Worm (Caenorhabditis elegans) whole organism, young adult: ENCODE measurements around the gene mlh-1.

ENCODE experiments used
- B0035.1 ChIP-seq: sonication (generic microtip); optimal IDR thresholded peaks from 2 replicates; lab custom pipeline; 2016; ENCODE audit warnings: missing genetic modification characterization, mild to moderate bottlenecking, missing compliant biosample characterization, missing genotype, missing genetic modification reagents
- B0261.1 ChIP-seq: sonication (generic microtip); optimal IDR thresholded peaks from 2 replicates; lab custom pipeline; 2016; ENCODE audit warnings: mild to moderate bottlenecking, missing genetic modification characterization, moderate library complexity, missing compliant biosample characterization
- F37B4.10 ChIP-seq: fragments of 200-800 bp; sonication (Bioruptor generic); IDR thresholded peaks from 2 replicates; pipeline ENCODE4 v1.3.6; 2022; ENCODE audit warnings: missing genetic modification characterization, missing compliant biosample characterization
- T07F8.4 ChIP-seq: sonication (generic microtip); optimal IDR thresholded peaks from 2 replicates; lab custom pipeline; 2016; ENCODE audit warnings: mild to moderate bottlenecking, missing genetic modification characterization, moderate library complexity, missing compliant biosample characterization
- Y53G8AR.9 ChIP-seq: fragments of 200-800 bp; sonication (Bioruptor generic); conservative IDR thresholded peaks from 2 replicates; pipeline ENCODE4 v1.3.6; 2022; ENCODE audit warnings: missing genetic modification reagents, missing genetic modification characterization, missing compliant biosample characterization
- Y56A3A.18 ChIP-seq: fragments of 200-800 bp; sonication (Bioruptor generic); IDR thresholded peaks from 2 replicates; pipeline ENCODE4 v1.3.6; 2022; ENCODE audit warnings: missing genetic modification reagents, missing genetic modification characterization, missing compliant biosample characterization
- Y95B8A.8 ChIP-seq: fragments of 200-800 bp; sonication (Bioruptor generic); IDR thresholded peaks from 2 replicates; pipeline ENCODE4 v1.3.6; 2022; ENCODE audit warnings: missing genetic modification reagents, missing genetic modification characterization, missing compliant biosample characterization
- attf-3 ChIP-seq: fragments of 200-800 bp; sonication (Bioruptor generic); conservative IDR thresholded peaks from 2 replicates; pipeline ENCODE4 v1.3.6; 2022; ENCODE audit warnings: missing genetic modification reagents, missing genetic modification characterization, missing compliant biosample characterization
- attf-5 ChIP-seq: fragments of 200-800 bp; sonication (Bioruptor generic); optimal IDR thresholded peaks from 2 replicates; lab custom pipeline; 2018; ENCODE audit warnings: mild to moderate bottlenecking, missing genetic modification characterization, missing compliant biosample characterization
- attf-6 ChIP-seq: fragments of 200-800 bp; sonication (Bioruptor generic); IDR thresholded peaks from 2 replicates; pipeline ENCODE4 v1.3.6; 2022; ENCODE audit warnings: missing genetic modification reagents, missing genetic modification characterization, missing compliant biosample characterization
- bed-1 ChIP-seq: fragments of 200-800 bp; sonication (Bioruptor generic); IDR thresholded peaks from 2 replicates; pipeline ENCODE4 v1.3.6; 2022; ENCODE audit warnings: missing genetic modification reagents, missing genetic modification characterization, missing compliant biosample characterization
- cebp-1 ChIP-seq, 2 experiments: fragments of 200-800 bp in 1 of 2; sonication (Bioruptor generic) in 1 of 2; sonication (generic microtip) in 1 of 2; IDR thresholded peaks in 1 of 2; optimal IDR thresholded peaks in 1 of 2; 2 replicates each; pipeline versions ENCODE4 v1.3.6 to Lab custom; 2017 to 2022; ENCODE audit warnings: missing compliant biosample characterization in 2 of 2, missing genetic modification characterization in 2 of 2, mild to moderate bottlenecking in 1 of 2, missing genetic modification reagents in 1 of 2, moderate library complexity in 1 of 2
- cebp-2 ChIP-seq: fragments of 200-800 bp; sonication (Bioruptor generic); IDR thresholded peaks from 2 replicates; pipeline ENCODE4 v1.3.6; 2022; ENCODE audit warnings: missing genetic modification characterization, missing compliant biosample characterization
- chd-7 ChIP-seq: sonication (generic microtip); optimal IDR thresholded peaks from 2 replicates; lab custom pipeline; 2016; ENCODE audit warnings: mild to moderate bottlenecking, missing genetic modification characterization, moderate library complexity, missing compliant biosample characterization
- dox-1 ChIP-seq: fragments of 200-800 bp; sonication (Bioruptor generic); IDR thresholded peaks from 2 replicates; pipeline ENCODE4 v1.3.6; 2022; ENCODE audit warnings: missing genetic modification reagents, missing genetic modification characterization, missing compliant biosample characterization
- ekl-4 ChIP-seq: fragments of 200-800 bp; sonication (Bioruptor generic); IDR thresholded peaks from 2 replicates; pipeline ENCODE4 v1.3.6; 2022; ENCODE audit warnings: missing genetic modification reagents, missing genetic modification characterization, missing compliant biosample characterization
- hmg-1.2 ChIP-seq: fragments of 200-800 bp; sonication (Bioruptor generic); IDR thresholded peaks from 2 replicates; pipeline ENCODE4 v1.3.6; 2022; ENCODE audit warnings: missing genetic modification reagents, missing genetic modification characterization, missing compliant biosample characterization
- hsf-1 ChIP-seq: fragments of 200-800 bp; sonication (Bioruptor generic); IDR thresholded peaks from 2 replicates; pipeline ENCODE4 v1.3.6; 2022; ENCODE audit warnings: missing genetic modification reagents, missing genetic modification characterization, missing compliant biosample characterization
- lag-1 ChIP-seq: fragments of 200-800 bp; sonication (Bioruptor generic); IDR thresholded peaks from 2 replicates; pipeline ENCODE4 v1.3.6; 2022; ENCODE audit warnings: missing genetic modification reagents, missing genetic modification characterization, missing compliant biosample characterization
- lsl-1 ChIP-seq: fragments of 200-800 bp; sonication (Bioruptor generic); optimal IDR thresholded peaks from 2 replicates; lab custom pipeline; 2018; ENCODE audit warnings: mild to moderate bottlenecking, missing genetic modification characterization, moderate library complexity, missing compliant biosample characterization
- madf-6 ChIP-seq: fragments of 200-800 bp; sonication (Bioruptor generic); IDR thresholded peaks from 2 replicates; pipeline ENCODE4 v1.3.6; 2022; ENCODE audit warnings: missing genetic modification reagents, missing genetic modification characterization, missing compliant biosample characterization
- mcd-1 ChIP-seq: fragments of 200-800 bp; sonication (Bioruptor generic); IDR thresholded peaks from 2 replicates; pipeline ENCODE4 v1.3.6; 2022; ENCODE audit warnings: missing genetic modification reagents, missing genetic modification characterization, missing compliant biosample characterization
- mxl-1 ChIP-seq: sonication (generic microtip); optimal IDR thresholded peaks from 2 replicates; lab custom pipeline; 2016; ENCODE audit warnings: missing genetic modification characterization, missing compliant biosample characterization
- nfyb-1 ChIP-seq: fragments of 200-800 bp; sonication (Bioruptor generic); IDR thresholded peaks from 2 replicates; pipeline ENCODE4 v1.3.6; 2022; ENCODE audit warnings: missing genetic modification reagents, missing genetic modification characterization, missing compliant biosample characterization
- nhr-80 ChIP-seq: sonication (generic microtip); optimal IDR thresholded peaks from 2 replicates; lab custom pipeline; 2016; ENCODE audit warnings: missing genetic modification characterization, missing compliant biosample characterization
- rec-8 ChIP-seq, 2 experiments: sonication (generic microtip); optimal IDR thresholded peaks; 2 replicates each; lab custom pipeline; 2016; ENCODE audit warnings: mild to moderate bottlenecking in 2 of 2, missing genetic modification characterization in 2 of 2, missing genetic modification reagents in 2 of 2, missing genotype in 2 of 2, missing biosample characterization in 1 of 2, missing compliant biosample characterization in 1 of 2, moderate library complexity in 1 of 2
- somi-1 ChIP-seq: fragments of 200-800 bp; sonication (Bioruptor generic); optimal IDR thresholded peaks from 2 replicates; lab custom pipeline; 2018; ENCODE audit warnings: mild to moderate bottlenecking, missing genetic modification characterization, missing compliant biosample characterization
- sptf-2 ChIP-seq: fragments of 200-800 bp; sonication (Bioruptor generic); optimal IDR thresholded peaks from 2 replicates; lab custom pipeline; 2018; ENCODE audit warnings: mild to moderate bottlenecking, missing genetic modification characterization, missing compliant biosample characterization
- unc-62 ChIP-seq: fragments of 150-350 bp; optimal IDR thresholded peaks from 2 replicates; lab custom pipeline; 2014; ENCODE audit warnings: missing biosample characterization, missing genetic modification reagents, missing genetic modification characterization
- zfh-2 ChIP-seq: fragments of 200-800 bp; sonication (Bioruptor generic); conservative IDR thresholded peaks from 2 replicates; pipeline ENCODE4 v1.3.6; 2022; ENCODE audit warnings: missing genetic modification reagents, missing genetic modification characterization, missing compliant biosample characterization
- ztf-28 ChIP-seq: fragments of 200-800 bp; sonication (Bioruptor generic); IDR thresholded peaks from 2 replicates; pipeline ENCODE4 v1.3.6; 2022; ENCODE audit warnings: missing genetic modification reagents, missing genetic modification characterization, missing compliant biosample characterization

The mlh-1 gene

ce11 chrIII:13528513-13529249 lies 14.3 kb upstream of the mlh-1 start (continued):
- TF ChIP-seq Y95B8A.8 (GFP tag; lab: Robert Waterston, UW) (peak; percentile 39; the same call in 1 of the 2 replicates), nhr-80 (peak; percentile 92), attf-3 (no peak), sptf-2 (no peak), F37B4.10 (GFP tag; lab: Robert Waterston, UW) (no peak), hmg-1.2 (GFP tag; lab: Robert Waterston, UW) (0 out of 2 replicates have a peak, but pooled peaks have one; percentile 12), bed-1 (GFP tag; lab: Robert Waterston, UW) (no peak), B0035.1 (tag; lab: Kevin White, UChicago) (no peak), nfyb-1 (GFP tag; lab: Robert Waterston, UW) (no peak), lag-1 (GFP tag; lab: Robert Waterston, UW) (no peak), lsl-1 (GFP tag; lab: Kevin White, UChicago) (no peak), madf-6 (GFP tag; lab: Robert Waterston, UW) (no peak), mxl-1 (tag; lab: Kevin White, UChicago) (no peak), zfh-2 (GFP tag; lab: Robert Waterston, UW) (no peak), attf-5 (GFP tag; lab: Kevin White, UChicago) (peak; percentile 11), ztf-28 (no peak), somi-1 (GFP tag; lab: Kevin White, UChicago) (no peak), unc-62 (GFP tag; lab: Kevin White, UChicago) (peak; percentile 17), dox-1 (peak; percentile 20; the same call in 1 of the 2 replicates), Y56A3A.18 (GFP tag; lab: Robert Waterston, UW) (no peak), rec-8 (tag; optimal IDR thresholded peaks at IDR 0.05; lab: Kevin White, UChicago) (no peak)
- TF ChIP-seq, all 124 proteins: peak for 10

ce11 chrIII:13527424-13528097 lies 13.2 kb upstream of the mlh-1 start, which contains the start of gene lron-13:
lron-13 (plus strand) TSS chrIII:13527438.
- TF ChIP-seq Y53G8AR.9 (0 out of 2 replicates have a peak, but pooled peaks have one; percentile 48), hmg-1.2 (GFP tag; lab: Robert Waterston, UW) (peak; percentile 30; the same call in 1 of the 2 replicates), madf-6 (GFP tag; lab: Robert Waterston, UW) (0 out of 2 replicates have a peak, but pooled peaks have one; percentile 27), mcd-1 (GFP tag; lab: Robert Waterston, UW) (peak; percentile 49), F37B4.10 (GFP tag; lab: Robert Waterston, UW) (0 out of 2 replicates have a peak, but pooled peaks have one; percentile 20), dox-1 (peak; percentile 58), nhr-80 (peak; percentile 74), T07F8.4 (tag; lab: Kevin White, UChicago) (no peak), attf-6 (GFP tag; lab: Robert Waterston, UW) (0 out of 2 replicates have a peak, but pooled peaks have one; percentile 28), ekl-4 (no peak), cebp-2 (GFP tag; lab: Robert Waterston, UW) (no peak), chd-7 (tag; lab: Kevin White, UChicago) (peak; percentile 32), cebp-1 (GFP tag; IDR thresholded peaks at IDR 0.05; lab: Robert Waterston, UW) (no peak), cebp-1 (tag; optimal IDR thresholded peaks at IDR 0.05; lab: Kevin White, UChicago) (peak; percentile 13), B0261.1 (tag; lab: Kevin White, UChicago) (no peak)
- TF ChIP-seq, all 124 proteins: peak for 10

- TF ChIP-seq hsf-1 (GFP tag; lab: Robert Waterston, UW) (no peak), ekl-4 (0 out of 2 replicates have a peak, but pooled peaks have one; percentile 13)
Observed at ce11 chrIII:13526702-13527101, 12.3 kb upstream of the mlh-1 start.
